Worm (Caenorhabditis elegans) whole organism, L4 larva: ENCODE data around the gene C25H3.10.
A peak's percentile ranks its signal among the peaks of the same experiment; 100 is the strongest.

Experiments
- F10B5.3 ChIP-seq: sonication (generic microtip); optimal IDR thresholded peaks from 2 replicates; lab custom pipeline; 2016; ENCODE audit warnings: mild to moderate bottlenecking, missing genetic modification characterization, missing compliant biosample characterization
- F44E2.7 ChIP-seq: fragments of 200-800 bp; sonication (Bioruptor generic); IDR thresholded peaks from 2 replicates; pipeline ENCODE4 v2.1.2; 2022; ENCODE audit warnings: missing genetic modification characterization, missing compliant biosample characterization
- T20F7.1 ChIP-seq: fragments of 200-800 bp; sonication (Bioruptor generic); optimal IDR thresholded peaks from 2 replicates; lab custom pipeline; 2018; ENCODE audit warnings: mild to moderate bottlenecking, missing genetic modification characterization, missing compliant biosample characterization
- T26A8.4 ChIP-seq: fragments of 200-800 bp; sonication (Bioruptor generic); IDR thresholded peaks from 2 replicates; pipeline ENCODE4 v1.3.6; 2022; ENCODE audit warnings: missing genetic modification characterization, missing compliant biosample characterization
- Y48G9A.11 ChIP-seq: fragments of 200-800 bp; sonication (Bioruptor generic); IDR thresholded peaks from 2 replicates; pipeline ENCODE4 v1.3.6; 2022; ENCODE audit warnings: missing genetic modification reagents, missing genetic modification characterization, missing compliant biosample characterization
- Y5F2A.4 ChIP-seq: fragments of 200-800 bp; sonication (Bioruptor generic); optimal IDR thresholded peaks from 2 replicates; lab custom pipeline; 2018; ENCODE audit warnings: mild to moderate bottlenecking, missing genetic modification characterization, missing compliant biosample characterization
- Y75B8A.6 ChIP-seq: fragments of 200-800 bp; sonication (Bioruptor generic); IDR thresholded peaks from 2 replicates; pipeline ENCODE4 v1.3.6; 2022; ENCODE audit warnings: missing genetic modification reagents, missing genetic modification characterization, missing compliant biosample characterization
- ZK337.2 ChIP-seq: fragments of 200-800 bp; sonication (Bioruptor generic); IDR thresholded peaks from 2 replicates; pipeline ENCODE4 v1.3.6; 2022; ENCODE audit warnings: missing genetic modification reagents, missing genetic modification characterization, missing compliant biosample characterization
- ZK546.5 ChIP-seq, 2 experiments: sonication (generic microtip); optimal IDR thresholded peaks; 2 replicates each; lab custom pipeline; 2017; ENCODE audit warnings: missing biosample characterization in 2 of 2, missing genetic modification characterization in 2 of 2
- aha-1 ChIP-seq: fragments of 150-350 bp; peaks from one replicate; lab custom pipeline; 2014; ENCODE audit warnings: missing biosample characterization, missing genetic modification characterization
- ama-1 ChIP-seq: fragments of 150-350 bp; optimal IDR thresholded peaks from 2 replicates; lab custom pipeline; 2014; ENCODE audit warnings: inconsistent platforms, mixed read lengths
- arid-1 ChIP-seq: fragments of 200-800 bp; sonication (Bioruptor generic); conservative IDR thresholded peaks from 2 replicates; pipeline ENCODE4 v1.3.6; 2022; ENCODE audit warnings: missing genetic modification reagents, missing genetic modification characterization, missing compliant biosample characterization
- attf-4 ChIP-seq: sonication (generic microtip); optimal IDR thresholded peaks from 3 replicates; lab custom pipeline; 2017; ENCODE audit warnings: missing biosample characterization, missing genetic modification characterization
- ceh-28 ChIP-seq: fragments of 150-350 bp; optimal IDR thresholded peaks from 2 replicates; lab custom pipeline; 2014; ENCODE audit warnings: missing biosample characterization, missing genetic modification reagents, missing genetic modification characterization
- ceh-32 ChIP-seq: sonication (generic microtip); optimal IDR thresholded peaks from 2 replicates; lab custom pipeline; 2016; ENCODE audit warnings: mild to moderate bottlenecking, missing genetic modification characterization, missing compliant biosample characterization; ENCODE audit not compliant: poor library complexity
- ceh-44 ChIP-seq: fragments of 200-800 bp; sonication (Bioruptor generic); IDR thresholded peaks from 2 replicates; pipeline ENCODE4 v1.3.6; 2022; ENCODE audit warnings: missing genetic modification reagents, missing genetic modification characterization, missing compliant biosample characterization
- ceh-82 ChIP-seq: sonication (generic microtip); optimal IDR thresholded peaks from 2 replicates; lab custom pipeline; 2017; ENCODE audit warnings: missing biosample characterization, missing genetic modification characterization
- ctbp-1 ChIP-seq: fragments of 200-800 bp; sonication (Bioruptor generic); IDR thresholded peaks from 2 replicates; pipeline ENCODE4 v1.3.6; 2022; ENCODE audit warnings: missing genetic modification reagents, missing genetic modification characterization, missing compliant biosample characterization
- daf-16 ChIP-seq, 3 experiments: sonication (generic microtip); optimal IDR thresholded peaks; 2 replicates each; lab custom pipeline; 2016 to 2017; ENCODE audit warnings: missing genetic modification characterization in 3 of 3, missing genetic modification reagents in 3 of 3, mild to moderate bottlenecking in 2 of 3, missing compliant biosample characterization in 2 of 3, missing biosample characterization in 1 of 3, moderate library complexity in 1 of 3
- daf-8 ChIP-seq: fragments of 200-800 bp; sonication (Bioruptor generic); IDR thresholded peaks from 2 replicates; pipeline ENCODE4 v1.3.6; 2022; ENCODE audit warnings: missing genetic modification characterization, missing compliant biosample characterization
- dmd-6 ChIP-seq: fragments of 200-800 bp; sonication (Bioruptor generic); IDR thresholded peaks from 2 replicates; pipeline ENCODE4 v1.3.6; 2022; ENCODE audit warnings: missing genetic modification reagents, missing genetic modification characterization, missing compliant biosample characterization
- duxl-1 ChIP-seq: sonication (generic microtip); optimal IDR thresholded peaks from 2 replicates; lab custom pipeline; 2016; ENCODE audit warnings: mild to moderate bottlenecking, missing genetic modification characterization, moderate library complexity, missing compliant biosample characterization; ENCODE audit not compliant: poor library complexity
- fkh-10 ChIP-seq: fragments of 150-350 bp; optimal IDR thresholded peaks from 2 replicates; lab custom pipeline; 2014; ENCODE audit warnings: missing biosample characterization, missing genetic modification reagents, missing genetic modification characterization
- gei-8 ChIP-seq: fragments of 200-800 bp; sonication (Bioruptor generic); optimal IDR thresholded peaks from 2 replicates; lab custom pipeline; 2018; ENCODE audit warnings: mild to moderate bottlenecking, missing genetic modification characterization, missing compliant biosample characterization
- hif-1 ChIP-seq, 2 experiments: sonication (generic microtip); optimal IDR thresholded peaks; 2 replicates each; lab custom pipeline; 2016 to 2017; ENCODE audit warnings: missing compliant biosample characterization in 2 of 2, missing genetic modification characterization in 2 of 2, missing genetic modification reagents in 2 of 2, missing genotype in 2 of 2, mild to moderate bottlenecking in 1 of 2
- lim-7 ChIP-seq: fragments of 200-800 bp; sonication (Bioruptor generic); IDR thresholded peaks from 2 replicates; pipeline ENCODE4 v1.3.6; 2022; ENCODE audit warnings: missing genetic modification characterization, missing compliant biosample characterization
- lin-15B ChIP-seq: fragments of 150-350 bp; sonication (generic microtip); optimal IDR thresholded peaks from 3 replicates; lab custom pipeline; 2014; ENCODE audit warnings: missing biosample characterization, missing genetic modification characterization
- lin-29 ChIP-seq: fragments of 200-800 bp; sonication (Bioruptor generic); IDR thresholded peaks from 2 replicates; pipeline ENCODE4 v1.3.6; 2022; ENCODE audit warnings: missing genetic modification reagents, missing genetic modification characterization, missing compliant biosample characterization
- lin-38 ChIP-seq: fragments of 200-800 bp; sonication (Bioruptor generic); IDR thresholded peaks from 2 replicates; pipeline ENCODE4 v1.3.6; 2022; ENCODE audit warnings: missing genetic modification reagents, missing genetic modification characterization, missing compliant biosample characterization
- lsy-2 ChIP-seq, 2 experiments: fragments of 150-350 bp in 1 of 2; sonication (generic microtip) in 1 of 2; optimal IDR thresholded peaks; 2 replicates each; lab custom pipeline; 2014 to 2017; ENCODE audit warnings: missing biosample characterization in 2 of 2, missing genetic modification characterization in 2 of 2
- madf-9 ChIP-seq: fragments of 200-800 bp; sonication (Bioruptor generic); conservative IDR thresholded peaks from 2 replicates; pipeline ENCODE4 v1.3.6; 2022; ENCODE audit warnings: missing genetic modification reagents, missing genetic modification characterization, missing compliant biosample characterization
- mdt-29 ChIP-seq: fragments of 200-800 bp; sonication (Bioruptor generic); IDR thresholded peaks from 2 replicates; pipeline ENCODE4 v1.3.6; 2022; ENCODE audit warnings: missing genetic modification reagents, missing genetic modification characterization, missing compliant biosample characterization
- mes-2 ChIP-seq: sonication (generic microtip); optimal IDR thresholded peaks from 2 replicates; lab custom pipeline; 2016; ENCODE audit warnings: missing genotype, mild to moderate bottlenecking, missing genetic modification characterization, missing compliant biosample characterization; ENCODE audit not compliant: poor library complexity, severe bottlenecking
- mxl-2 ChIP-seq: fragments of 200-800 bp; sonication (Bioruptor generic); conservative IDR thresholded peaks from 2 replicates; pipeline ENCODE4 v1.3.6; 2022; ENCODE audit warnings: missing genetic modification reagents, missing genetic modification characterization, missing compliant biosample characterization
- nhr-102 ChIP-seq: sonication (generic microtip); optimal IDR thresholded peaks from 2 replicates; lab custom pipeline; 2016; ENCODE audit warnings: mild to moderate bottlenecking, missing genetic modification characterization, moderate library complexity, missing compliant biosample characterization
- nhr-237 ChIP-seq: sonication (generic microtip); optimal IDR thresholded peaks from 2 replicates; lab custom pipeline; 2017; ENCODE audit warnings: missing biosample characterization, missing genetic modification characterization
- nhr-28 ChIP-seq: fragments of 150-350 bp; optimal IDR thresholded peaks from 2 replicates; lab custom pipeline; 2014; ENCODE audit warnings: missing biosample characterization, missing genetic modification characterization
- nhr-41 ChIP-seq: fragments of 200-800 bp; sonication (Bioruptor generic); IDR thresholded peaks from 2 replicates; pipeline ENCODE4 v1.3.6; 2022; ENCODE audit warnings: missing genetic modification reagents, missing genetic modification characterization, missing compliant biosample characterization
- nhr-42 ChIP-seq: fragments of 200-800 bp; sonication (Bioruptor generic); IDR thresholded peaks from 2 replicates; pipeline ENCODE4 v1.3.6; 2022; ENCODE audit warnings: missing genetic modification characterization, missing compliant biosample characterization
- nhr-48 ChIP-seq: sonication (generic microtip); optimal IDR thresholded peaks from 2 replicates; lab custom pipeline; 2016; ENCODE audit warnings: mild to moderate bottlenecking, missing genetic modification characterization, missing compliant biosample characterization
- nhr-6 ChIP-seq: fragments of 150-350 bp; optimal IDR thresholded peaks from 2 replicates; lab custom pipeline; 2014; ENCODE audit warnings: missing biosample characterization, missing genetic modification characterization
- php-3 ChIP-seq: fragments of 200-800 bp; sonication (Bioruptor generic); IDR thresholded peaks from 2 replicates; pipeline ENCODE4 v1.3.6; 2022; ENCODE audit warnings: missing genetic modification reagents, missing genetic modification characterization, missing compliant biosample characterization
- snpc-1.2 ChIP-seq: fragments of 200-800 bp; sonication (Bioruptor generic); IDR thresholded peaks from 2 replicates; pipeline ENCODE4 v1.3.6; 2022; ENCODE audit warnings: missing genetic modification reagents, missing genetic modification characterization, missing compliant biosample characterization
- snpc-4 ChIP-seq: fragments of 150-350 bp; optimal IDR thresholded peaks from 2 replicates; lab custom pipeline; 2014; ENCODE audit warnings: missing biosample characterization, missing genetic modification characterization
- spr-1 ChIP-seq: sonication (generic microtip); optimal IDR thresholded peaks from 2 replicates; lab custom pipeline; 2016; ENCODE audit warnings: mild to moderate bottlenecking, missing genetic modification characterization, missing compliant biosample characterization
- unc-130 ChIP-seq: sonication (generic microtip); optimal IDR thresholded peaks from 2 replicates; lab custom pipeline; 2016; ENCODE audit warnings: missing genetic modification reagents, missing genetic modification characterization, missing compliant biosample characterization
- unc-39 ChIP-seq: sonication (generic microtip); optimal IDR thresholded peaks from 2 replicates; lab custom pipeline; 2017; ENCODE audit warnings: missing biosample characterization, missing genetic modification characterization
- vab-7 ChIP-seq: fragments of 200-800 bp; sonication (Bioruptor generic); IDR thresholded peaks from 2 replicates; pipeline ENCODE4 v1.3.6; 2022; ENCODE audit warnings: missing genetic modification reagents, missing genetic modification characterization, missing compliant biosample characterization
- zag-1 ChIP-seq: fragments of 150-350 bp; optimal IDR thresholded peaks from 2 replicates; lab custom pipeline; 2014; ENCODE audit warnings: missing biosample characterization, missing genetic modification characterization
- zip-11 ChIP-seq: fragments of 200-800 bp; sonication (Bioruptor generic); IDR thresholded peaks from 2 replicates; pipeline ENCODE4 v1.3.6; 2022; ENCODE audit warnings: missing genetic modification characterization, missing compliant biosample characterization
- ztf-11 ChIP-seq: fragments of 150-350 bp; optimal IDR thresholded peaks from 2 replicates; lab custom pipeline; 2014; ENCODE audit warnings: missing biosample characterization, missing genetic modification characterization
- ztf-7 ChIP-seq: fragments of 150-350 bp; optimal IDR thresholded peaks from 2 replicates; lab custom pipeline; 2014; ENCODE audit warnings: missing biosample characterization, missing genetic modification characterization

C25H3.10 gene

ce11 chrII:5714807-5715206, 16.0 kb upstream of the C25H3.10 start, which contains the start of the genes tiar-1 and lelo-4 (continued):
- TF ChIP-seq madf-9 (GFP tag; lab: Robert Waterston, UW) = no peak
- no peak for TF ChIP-seq nhr-237
- peak in 1 of 2 experiments; percentile 45 for TF ChIP-seq hif-1 (tag; optimal IDR thresholded peaks at IDR 0.05; lab: Kevin White, UChicago)
- TF ChIP-seq nhr-6 (tag; lab: Kevin White, UChicago) = peak; percentile 38
- TF ChIP-seq attf-4 (tag; lab: Kevin White, UChicago) = no peak
- TF ChIP-seq lim-7 (GFP tag; lab: Robert Waterston, UW) = no peak
- TF ChIP-seq ama-1 (lab: Kevin White, UChicago) = peak; percentile 47
- TF ChIP-seq mes-2 (tag; lab: Kevin White, UChicago) = peak; percentile 84
- peak; percentile 34 for TF ChIP-seq nhr-28
- TF ChIP-seq mdt-29 = no peak
- no peak for TF ChIP-seq nhr-102 (tag; lab: Kevin White, UChicago)
- no peak for TF ChIP-seq unc-39 (tag; lab: Kevin White, UChicago)
- TF ChIP-seq vab-7 (GFP tag; lab: Robert Waterston, UW) = no peak
- TF ChIP-seq gei-8 = no peak
- no peak for TF ChIP-seq ceh-82 (tag; lab: Kevin White, UChicago)
- TF ChIP-seq zag-1 (tag; lab: Kevin White, UChicago) = no peak
- TF ChIP-seq Y5F2A.4 (GFP tag; lab: Kevin White, UChicago) = no peak
- no peak for TF ChIP-seq snpc-4 (tag; lab: Kevin White, UChicago)
- no peak for TF ChIP-seq F10B5.3
- TF ChIP-seq php-3 (GFP tag; lab: Robert Waterston, UW) = 0 out of 2 replicates have a peak, but pooled peaks have one; percentile 14
- TF ChIP-seq Y75B8A.6 = no peak
- TF ChIP-seq ZK546.5 (tag; optimal IDR thresholded peaks at IDR 0.05; lab: Kevin White, UChicago) = peak in 1 of 2 experiments; percentile 84
- TF ChIP-seq lin-29 = no peak
- no peak for TF ChIP-seq T26A8.4 (GFP tag; lab: Robert Waterston, UW)
- no peak for TF ChIP-seq ztf-7 (tag; lab: Kevin White, UChicago)
- TF ChIP-seq ctbp-1 (GFP tag; lab: Robert Waterston, UW) = no peak
- peak in 1 of 2 experiments; percentile 83 for TF ChIP-seq lsy-2 (tag; optimal IDR thresholded peaks at IDR 0.05; lab: Kevin White, UChicago)
- TF ChIP-seq unc-130 (GFP tag; lab: Kevin White, UChicago) = peak; percentile 9
- TF ChIP-seq ZK337.2 = no peak
- no peak for TF ChIP-seq fkh-10 (GFP tag; lab: Kevin White, UChicago)
- no peak for TF ChIP-seq ztf-11 (tag; lab: Kevin White, UChicago)
- TF ChIP-seq Y48G9A.11 (GFP tag; lab: Robert Waterston, UW) = no peak
- no peak for TF ChIP-seq aha-1 (tag; lab: Kevin White, UChicago)
- no peak for TF ChIP-seq snpc-1.2 (GFP tag; lab: Robert Waterston, UW)
- no peak for TF ChIP-seq mxl-2
- no peak for TF ChIP-seq lin-15B (tag; lab: Kevin White, UChicago)
- TF ChIP-seq ceh-32 (tag; lab: Kevin White, UChicago) = no peak
- TF ChIP-seq dmd-6 (GFP tag; lab: Robert Waterston, UW) = no peak
- peak; percentile 53 for TF ChIP-seq lin-38 (GFP tag; lab: Robert Waterston, UW)
- no peak for TF ChIP-seq zip-11 (GFP tag; lab: Robert Waterston, UW)
- TF ChIP-seq ceh-44 (GFP tag; lab: Robert Waterston, UW) = no peak

ce11 chrII:5712126-5712525, 13.4 kb upstream of the C25H3.10 start:
- no peak for TF ChIP-seq nhr-41
- 0 out of 2 replicates have a peak, but pooled peaks have one; percentile 25 for TF ChIP-seq php-3 (GFP tag; lab: Robert Waterston, UW)
- peak; percentile 34 for TF ChIP-seq spr-1
- peak; percentile 30 for TF ChIP-seq T20F7.1 (GFP tag; lab: Kevin White, UChicago)
- no peak for TF ChIP-seq ztf-11 (tag; lab: Kevin White, UChicago)
- no peak for TF ChIP-seq F44E2.7
- TF ChIP-seq duxl-1 (tag; lab: Kevin White, UChicago) = no peak
- TF ChIP-seq nhr-48 = no peak
- no peak for TF ChIP-seq nhr-42 (GFP tag; lab: Robert Waterston, UW)
- 0 out of 2 replicates have a peak, but pooled peaks have one; percentile 20 for TF ChIP-seq arid-1 (GFP tag; lab: Robert Waterston, UW)
- no peak for TF ChIP-seq daf-8 (GFP tag; lab: Robert Waterston, UW)
- TF ChIP-seq ceh-28 (tag; lab: Kevin White, UChicago) = no peak
- TF ChIP-seq daf-16 (GFP tag; optimal IDR thresholded peaks at IDR 0.05; lab: Kevin White, UChicago) = no peak
- TF ChIP-seq daf-16 (tag; optimal IDR thresholded peaks at IDR 0.05; lab: Kevin White, UChicago) = no peak
